Fruit fly (Drosophila melanogaster) whole organism, embryonic: ENCODE results near the gene Nlg2.

Source experiments
- mam ChIP-seq: fragments of 200-800 bp; sonication (Bioruptor generic); optimal IDR thresholded peaks from 3 replicates; lab custom pipeline; 2016; ENCODE audit warnings: missing biosample characterization, missing genetic modification characterization
- zen2 ChIP-seq: fragments of 200-800 bp; sonication (Bioruptor generic); IDR thresholded peaks from 3 replicates; pipeline ENCODE4 v1.3.6; 2022; ENCODE audit warnings: missing biosample characterization, missing genetic modification characterization; ENCODE audit not compliant: partially characterized antibody

Gene Nlg2

dm6 chr2L:6950096-6950495 lies 75.4 kb downstream of the Nlg2 start, which contains the start of the genes Gas41 and SA1 (continued):
- TF ChIP-seq zen2 (GFP tag; lab: Robert Waterston, UW): peak; percentile 67; the same call in 1 of the 3 replicates
- peak; percentile 52 for TF ChIP-seq mam (GFP tag; lab: Kevin White, UChicago)
